Fruit fly (Drosophila melanogaster) whole organism, embryonic: Measurements from ENCODE around the gene CG9674.

ENCODE experiments used
- Bdp1 ChIP-seq: fragments of 200-800 bp; sonication (Bioruptor generic); optimal IDR thresholded peaks from 3 replicates; lab custom pipeline; 2016; ENCODE audit warnings: missing biosample characterization, missing genetic modification characterization
- Blimp-1 ChIP-seq: fragments of 200-800 bp; sonication (Bioruptor generic); optimal IDR thresholded peaks from 3 replicates; lab custom pipeline; 2018; ENCODE audit warnings: missing biosample characterization, missing genetic modification characterization, mild to moderate bottlenecking, moderate library complexity, missing genetic modification reagents
- Bteb2 ChIP-seq: fragments of 200-800 bp; sonication (Bioruptor generic); optimal IDR thresholded peaks from 2 replicates; lab custom pipeline; 2016; ENCODE audit warnings: missing biosample characterization, missing genetic modification characterization
- CG11093 ChIP-seq: fragments of 200-800 bp; sonication (Bioruptor generic); IDR thresholded peaks from 3 replicates; pipeline ENCODE4 v1.3.6; 2022; ENCODE audit warnings: missing biosample characterization, missing genetic modification characterization
- CG11560 ChIP-seq: fragments of 200-800 bp; sonication (Bioruptor generic); IDR thresholded peaks from 3 replicates; pipeline ENCODE4 v1.3.6; 2022; ENCODE audit warnings: missing biosample characterization, missing genetic modification characterization
- CG12769 ChIP-seq: fragments of 200-800 bp; sonication (Bioruptor generic); optimal IDR thresholded peaks from 2 replicates; lab custom pipeline; 2019; ENCODE audit warnings: missing biosample characterization, mild to moderate bottlenecking, missing genetic modification characterization, moderate library complexity
- CG13296 ChIP-seq: fragments of 200-800 bp; sonication (Bioruptor generic); optimal IDR thresholded peaks from 3 replicates; lab custom pipeline; 2018; ENCODE audit warnings: missing biosample characterization, mild to moderate bottlenecking, missing genetic modification characterization
- CG13775 ChIP-seq: fragments of 200-800 bp; sonication (Bioruptor generic); optimal IDR thresholded peaks from 3 replicates; lab custom pipeline; 2017; ENCODE audit warnings: missing biosample characterization, mild to moderate bottlenecking, missing genetic modification characterization
- CG17186 ChIP-seq: fragments of 200-800 bp; sonication (Bioruptor generic); optimal IDR thresholded peaks from 3 replicates; lab custom pipeline; 2017; ENCODE audit warnings: missing biosample characterization, missing genetic modification reagents, missing genetic modification characterization
- CG1832 ChIP-seq: fragments of 200-800 bp; sonication (Bioruptor generic); optimal IDR thresholded peaks from 2 replicates; lab custom pipeline; 2017; ENCODE audit warnings: missing biosample characterization, mild to moderate bottlenecking, missing genetic modification characterization, inconsistent platforms
- CG34376 ChIP-seq: fragments of 200-800 bp; sonication (Bioruptor generic); optimal IDR thresholded peaks from 2 replicates; lab custom pipeline; 2018; ENCODE audit warnings: missing biosample characterization, mild to moderate bottlenecking, missing genetic modification characterization
- CG34422 ChIP-seq: fragments of 200-800 bp; sonication (Bioruptor generic); IDR thresholded peaks from 3 replicates; pipeline ENCODE4 v1.3.6; 2022; ENCODE audit warnings: missing biosample characterization, missing genetic modification characterization
- CG43689 ChIP-seq: fragments of 200-800 bp; sonication (Bioruptor generic); IDR thresholded peaks from 2 replicates; pipeline ENCODE4 v1.3.6; 2022; ENCODE audit warnings: missing biosample characterization, missing genetic modification characterization
- CG9215 ChIP-seq: fragments of 200-800 bp; sonication (Bioruptor generic); IDR thresholded peaks from 2 replicates; pipeline ENCODE4 v1.3.6; 2022; ENCODE audit warnings: missing biosample characterization, missing genetic modification characterization
- CG9609 ChIP-seq: fragments of 200-800 bp; sonication (Bioruptor generic); optimal IDR thresholded peaks from 3 replicates; lab custom pipeline; 2016; ENCODE audit warnings: missing biosample characterization, missing genetic modification characterization
- Eip74EF ChIP-seq, 2 experiments: fragments of 200-800 bp in 1 of 2; fragments of >200 bp in 1 of 2; sonication (Bioruptor generic) in 1 of 2; optimal IDR thresholded peaks; 2 replicates each; lab custom pipeline; 2017 to 2019; ENCODE audit warnings: missing biosample characterization in 2 of 2, missing genetic modification characterization in 2 of 2, mild to moderate bottlenecking in 1 of 2, moderate library complexity in 1 of 2
- Ets65A ChIP-seq: fragments of 200-800 bp; sonication (Bioruptor generic); peaks from one replicate; lab custom pipeline; 2016; ENCODE audit warnings: missing biosample characterization, missing genetic modification characterization
- Hr39 ChIP-seq: fragments of >200 bp; optimal IDR thresholded peaks from 2 replicates; lab custom pipeline; 2017
- Hr78 ChIP-seq, 2 experiments: fragments of 200-800 bp in 1 of 2; fragments of >200 bp in 1 of 2; sonication (Bioruptor generic) in 1 of 2; optimal IDR thresholded peaks; 2 replicates each; lab custom pipeline; 2017 to 2019; ENCODE audit warnings: missing biosample characterization in 2 of 2, missing genetic modification characterization in 2 of 2, mild to moderate bottlenecking in 1 of 2, moderate library complexity in 1 of 2
- NC2α ChIP-seq: fragments of 200-800 bp; sonication (Bioruptor generic); optimal IDR thresholded peaks from 2 replicates; lab custom pipeline; 2016; ENCODE audit warnings: missing biosample characterization, missing genetic modification characterization
- Opbp ChIP-seq: fragments of 200-800 bp; sonication (Bioruptor generic); IDR thresholded peaks from 3 replicates; pipeline ENCODE4 v1.3.6; 2022; ENCODE audit warnings: missing biosample characterization, missing genetic modification characterization; ENCODE audit not compliant: partially characterized antibody
- Trl ChIP-seq, 3 experiments: fragments of >200 bp in 2 of 3; fragments of 200-800 bp in 1 of 3; sonication (Bioruptor generic) in 1 of 3; optimal IDR thresholded peaks; 2 replicates in 1 of 3; 3 replicates in 2 of 3; lab custom pipeline; 2016 to 2017; ENCODE audit warnings: missing biosample characterization in 1 of 3, missing genetic modification characterization in 1 of 3
- Usf ChIP-seq: fragments of 200-800 bp; sonication (Bioruptor generic); optimal IDR thresholded peaks from 2 replicates; lab custom pipeline; 2017; ENCODE audit warnings: missing genotype, missing biosample characterization, missing genetic modification characterization
- bowl ChIP-seq: fragments of 200-800 bp; sonication (Bioruptor generic); IDR thresholded peaks from 2 replicates; pipeline ENCODE4 v1.3.6; 2022; ENCODE audit warnings: missing biosample characterization, missing genetic modification characterization
- caup ChIP-seq: fragments of 200-800 bp; sonication (Bioruptor generic); optimal IDR thresholded peaks from 3 replicates; lab custom pipeline; 2017; ENCODE audit warnings: missing biosample characterization, mild to moderate bottlenecking, missing genetic modification characterization, moderate library complexity; ENCODE audit not compliant: severe bottlenecking
- chif ChIP-seq, 2 experiments: fragments of 200-800 bp; sonication (Bioruptor generic); optimal IDR thresholded peaks; 3 replicates each; lab custom pipeline; 2016; ENCODE audit warnings: missing biosample characterization in 2 of 2, missing genetic modification characterization in 2 of 2
- dysf ChIP-seq: fragments of 200-800 bp; sonication (Bioruptor generic); IDR thresholded peaks from 3 replicates; pipeline ENCODE4 v1.3.6; 2022; ENCODE audit warnings: missing biosample characterization, missing genetic modification characterization
- ftz-f1 ChIP-seq: fragments of 200-800 bp; sonication (Bioruptor generic); optimal IDR thresholded peaks from 2 replicates; lab custom pipeline; 2016; ENCODE audit warnings: missing biosample characterization, missing genetic modification characterization
- fu2 ChIP-seq: fragments of 200-800 bp; sonication (Bioruptor generic); optimal IDR thresholded peaks from 2 replicates; lab custom pipeline; 2016; ENCODE audit warnings: missing biosample characterization, missing genetic modification characterization
- gsb-n ChIP-seq: fragments of 200-800 bp; sonication (Bioruptor generic); optimal IDR thresholded peaks from 3 replicates; lab custom pipeline; 2018; ENCODE audit warnings: missing biosample characterization, mild to moderate bottlenecking, missing genetic modification characterization
- ken ChIP-seq: fragments of 200-800 bp; sonication (Bioruptor generic); IDR thresholded peaks from 3 replicates; pipeline ENCODE4 v1.3.6; 2022; ENCODE audit warnings: missing biosample characterization, missing genetic modification characterization
- kni ChIP-seq: fragments of 200-800 bp; sonication (Bioruptor generic); optimal IDR thresholded peaks from 3 replicates; lab custom pipeline; 2017; ENCODE audit warnings: mild to moderate bottlenecking, missing biosample characterization, missing genetic modification reagents, missing genetic modification characterization
- lab ChIP-seq: fragments of 200-800 bp; sonication (Bioruptor generic); optimal IDR thresholded peaks from 3 replicates; lab custom pipeline; 2017; ENCODE audit warnings: missing biosample characterization, missing genetic modification characterization, mild to moderate bottlenecking, moderate library complexity, missing genetic modification reagents
- nau ChIP-seq: fragments of 200-800 bp; sonication (Bioruptor generic); optimal IDR thresholded peaks from 3 replicates; lab custom pipeline; 2017; ENCODE audit warnings: missing biosample characterization, mild to moderate bottlenecking, missing genetic modification characterization, missing genetic modification reagents
- oc ChIP-seq: fragments of 200-800 bp; sonication (Bioruptor generic); optimal IDR thresholded peaks from 2 replicates; lab custom pipeline; 2018; ENCODE audit warnings: missing biosample characterization, mild to moderate bottlenecking, missing genetic modification characterization, moderate library complexity
- psq ChIP-seq: fragments of 200-800 bp; sonication (Bioruptor generic); optimal IDR thresholded peaks from 2 replicates; lab custom pipeline; 2017; ENCODE audit warnings: missing biosample characterization, missing genetic modification characterization
- sqz ChIP-seq: fragments of 200-800 bp; sonication (Bioruptor generic); optimal IDR thresholded peaks from 3 replicates; lab custom pipeline; 2018; ENCODE audit warnings: missing biosample characterization, mild to moderate bottlenecking, missing genetic modification characterization
- vvl ChIP-seq: fragments of 200-800 bp; sonication (Bioruptor generic); IDR thresholded peaks from 2 replicates; pipeline ENCODE4 v1.3.6; 2022; ENCODE audit warnings: missing biosample characterization, missing genetic modification characterization

CG9674 gene

DNA sequence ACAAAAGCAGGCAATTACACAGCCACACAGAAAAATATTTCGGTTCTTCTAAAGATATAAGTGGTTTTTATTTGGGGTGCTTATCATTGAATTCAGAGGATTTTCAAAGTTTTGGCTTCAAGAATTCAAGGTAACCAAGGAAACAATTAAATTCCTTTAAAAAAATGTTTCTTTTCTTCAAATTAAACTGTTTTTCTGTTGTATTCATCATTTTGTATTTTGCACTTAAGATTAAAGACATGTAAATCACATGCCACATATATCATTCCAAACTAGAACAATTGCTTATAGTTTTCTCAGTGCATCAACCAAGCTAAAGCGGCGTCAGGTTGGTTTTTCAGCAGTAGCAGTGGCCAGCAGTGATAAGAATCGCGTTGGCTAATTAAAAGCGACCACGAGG is 33.0 kb upstream of the CG9674 start (continued):
- no peak for TF ChIP-seq bowl
- no peak for TF ChIP-seq CG17186 (GFP tag; lab: Kevin White, UChicago)
- TF ChIP-seq Bteb2 (GFP tag; lab: Kevin White, UChicago): no peak
- TF ChIP-seq fu2: no peak
- TF ChIP-seq CG13296: peak; percentile 55
- no peak for TF ChIP-seq Hr39 (lab: Kevin White, UChicago)
- no peak for TF ChIP-seq kni (GFP tag; lab: Kevin White, UChicago)
- peak in 1 of 2 experiments; percentile 8 for TF ChIP-seq chif (GFP tag; optimal IDR thresholded peaks at IDR 0.05; lab: Kevin White, UChicago)
- TF ChIP-seq caup (GFP tag; lab: Kevin White, UChicago): no peak
- TF ChIP-seq CG11093 (GFP tag; lab: Robert Waterston, UW): no peak
- TF ChIP-seq CG43689: no peak
- TF ChIP-seq psq (GFP tag; lab: Kevin White, UChicago): no peak

DNA sequence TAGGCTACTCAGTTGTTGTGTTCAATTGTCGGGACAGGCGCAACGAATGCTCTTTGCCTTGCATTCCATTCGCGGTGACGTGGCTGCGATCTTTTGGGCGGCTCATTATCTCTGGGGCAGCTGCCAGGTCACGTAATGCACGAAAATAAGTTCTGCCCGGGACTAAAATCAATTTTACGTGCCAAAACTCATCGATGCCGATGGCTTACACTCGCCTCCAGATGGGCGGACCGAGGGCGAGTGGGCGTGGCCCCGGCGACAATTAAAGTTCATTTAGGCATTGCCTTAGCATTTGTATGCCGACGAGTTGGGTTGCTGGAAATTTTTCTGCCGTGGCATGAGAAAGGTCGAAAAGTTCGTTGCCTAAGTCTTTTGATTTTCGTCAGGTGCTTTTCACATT is 29.2 kb upstream of the CG9674 start:
- 0 out of 3 replicates have a peak, but pooled peaks have one; percentile 8 for TF ChIP-seq dysf (GFP tag; lab: Robert Waterston, UW)
- TF ChIP-seq CG9609 (GFP tag; lab: Kevin White, UChicago): no peak
- no peak for TF ChIP-seq Usf (GFP tag; lab: Kevin White, UChicago)
- peak in 1 of 2 experiments; percentile 62 for TF ChIP-seq Hr78 (GFP tag; optimal IDR thresholded peaks at IDR 0.05; lab: Kevin White, UChicago)
- TF ChIP-seq Trl (optimal IDR thresholded peaks at IDR 0.05; lab: Kevin White, UChicago): no peak
- no peak for TF ChIP-seq Trl (GFP tag; optimal IDR thresholded peaks at IDR 0.05; lab: Kevin White, UChicago)
- TF ChIP-seq nau: no peak
- TF ChIP-seq CG9215 (GFP tag; lab: Robert Waterston, UW): no peak
- peak; percentile 35 for TF ChIP-seq kni (GFP tag; lab: Kevin White, UChicago)
- peak in 1 of 2 experiments; percentile 17 for TF ChIP-seq Eip74EF (GFP tag; optimal IDR thresholded peaks at IDR 0.05; lab: Kevin White, UChicago)
- no peak for TF ChIP-seq NC2α (GFP tag; lab: Kevin White, UChicago)
- no peak for TF ChIP-seq Bdp1
- TF ChIP-seq vvl (GFP tag; lab: Robert Waterston, UW): 0 out of 2 replicates have a peak, but pooled peaks have one; percentile 54
- TF ChIP-seq CG13775 (GFP tag; lab: Kevin White, UChicago): no peak
- 0 out of 3 replicates have a peak, but pooled peaks have one; percentile 32 for TF ChIP-seq CG11560 (tag; lab: Robert Waterston, UW)
- no peak for TF ChIP-seq lab
- TF ChIP-seq, all 482 proteins: peak for 6

DNA sequence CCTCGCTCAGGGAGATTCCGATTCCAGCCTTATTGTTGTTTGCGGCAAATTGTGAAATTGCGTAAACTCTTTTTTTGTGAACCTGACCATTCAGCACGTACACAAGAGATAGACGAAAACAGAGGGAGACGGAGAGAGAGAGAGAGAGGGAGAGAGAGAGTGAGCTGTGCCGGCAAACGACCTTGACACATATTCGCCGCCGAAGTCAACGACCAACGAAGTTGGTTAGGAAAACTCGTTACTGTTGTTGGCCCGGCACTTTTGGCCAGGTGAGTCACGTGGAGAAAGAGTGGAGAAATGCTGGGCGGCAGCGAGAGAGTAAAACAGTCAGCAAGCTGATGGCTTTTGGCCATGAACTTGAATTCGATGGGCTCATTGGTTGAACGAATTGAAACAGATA is 22.5 kb upstream of the CG9674 start:
- TF ChIP-seq gsb-n (tag; lab: Kevin White, UChicago) (peak; percentile 18), vvl (GFP tag; lab: Robert Waterston, UW) (0 out of 2 replicates have a peak, but pooled peaks have one; percentile 7), oc (tag; lab: Kevin White, UChicago) (peak; percentile 37), Blimp-1 (GFP tag; lab: Kevin White, UChicago) (peak; percentile 59), sqz (peak; percentile 18), CG34422 (GFP tag; lab: Robert Waterston, UW) (no peak), Trl (optimal IDR thresholded peaks at IDR 0.05; lab: Kevin White, UChicago) (peak; percentile 10 to 40), Trl (GFP tag; optimal IDR thresholded peaks at IDR 0.05; lab: Kevin White, UChicago) (no peak), ftz-f1 (GFP tag; lab: Kevin White, UChicago) (peak; percentile 44), ken (GFP tag; lab: Robert Waterston, UW) (0 out of 3 replicates have a peak, but pooled peaks have one; percentile 15), CG34376 (GFP tag; lab: Kevin White, UChicago) (no peak), Ets65A (peak; percentile 87), CG12769 (tag; lab: Kevin White, UChicago) (peak; percentile 35), Hr78 (GFP tag; optimal IDR thresholded peaks at IDR 0.05; lab: Kevin White, UChicago) (peak in 1 of 2 experiments; percentile 11), CG1832 (peak; percentile 29), Opbp (GFP tag; lab: Robert Waterston, UW) (no peak)
